Fruit fly (Drosophila melanogaster): ENCODE data around the gene CG34279.

The CG34279 gene

DNA sequence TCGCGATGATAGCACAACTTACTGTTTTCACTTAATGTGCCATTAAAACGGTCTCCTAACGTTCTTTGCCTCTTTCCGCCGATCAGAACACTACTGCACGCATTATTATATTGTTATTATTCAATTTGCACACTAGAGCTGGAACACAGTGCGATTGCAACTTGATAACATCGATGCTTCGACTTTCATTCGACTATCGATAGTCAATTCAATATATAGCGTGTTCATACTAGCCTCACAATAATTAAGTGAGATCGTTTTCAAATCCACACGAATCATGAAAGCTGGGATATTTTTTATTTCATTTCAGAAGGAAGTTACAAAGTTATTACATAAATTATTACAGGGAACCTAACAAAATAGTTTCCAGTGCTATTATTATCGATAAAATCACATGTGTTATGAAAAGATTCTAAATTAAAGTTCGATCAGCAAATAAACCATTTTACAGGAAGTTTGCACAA, 1.8 kb downstream of the CG34279 start (continued):
- TF ChIP-seq CG11398 (GFP tag; optimal IDR thresholded peaks at IDR 0.05) (no peak), Vsx1 (GFP tag; optimal IDR thresholded peaks at IDR 0.05) (no peak), CG12391 (tag; optimal IDR thresholded peaks at IDR 0.05) (peak; percentile 75), Kr (GFP tag; optimal IDR thresholded peaks at IDR 0.05) (no peak), fd3F (GFP tag; optimal IDR thresholded peaks at IDR 0.05) (peak; percentile 53), ase (GFP tag; IDR thresholded peaks at IDR 0.05) (no peak), CG18764 (GFP tag; optimal IDR thresholded peaks at IDR 0.05) (peak; percentile 9), Doc3 (GFP tag; IDR thresholded peaks at IDR 0.05; ENCODE audit: partially characterized antibody) (peak; percentile 51; the same call in 2 of the 3 replicates), CG7556 (GFP tag; optimal IDR thresholded peaks at IDR 0.05) (peak; percentile 13), CG13775 (GFP tag; optimal IDR thresholded peaks at IDR 0.05) (peak; percentile 67), nau (GFP tag; optimal IDR thresholded peaks at IDR 0.05) (no peak), E2f1 (GFP tag; IDR thresholded peaks at IDR 0.05) (0 out of 2 replicates have a peak, but pooled peaks have one; percentile 29), CG3847 (GFP tag; IDR thresholded peaks at IDR 0.05) (peak; percentile 40), PHDP (tag; optimal IDR thresholded peaks at IDR 0.05) (peak; percentile 68), CG2129 (GFP tag; IDR thresholded peaks at IDR 0.05; ENCODE audit: partially characterized antibody) (0 out of 2 replicates have a peak, but pooled peaks have one; percentile 19), CG7928 (GFP tag; optimal IDR thresholded peaks at IDR 0.05) (no peak), CG12104 (GFP tag; optimal IDR thresholded peaks at IDR 0.05) (peak; percentile 17), z (GFP tag; IDR thresholded peaks at IDR 0.05) (no peak), CG12071 (GFP tag; optimal IDR thresholded peaks at IDR 0.05) (no peak), CG1603 (tag; optimal IDR thresholded peaks at IDR 0.05) (peak; percentile 81), CG43689 (GFP tag; IDR thresholded peaks at IDR 0.05) (no peak), dati (GFP tag; IDR thresholded peaks at IDR 0.05) (no peak), Camta (GFP tag; optimal IDR thresholded peaks at IDR 0.05) (peak; percentile 53), CG7963 (GFP tag; IDR thresholded peaks at IDR 0.05; ENCODE audit: partially characterized antibody) (peak; percentile 73; the same call in 2 of the 3 replicates), Nf-YB (GFP tag; optimal IDR thresholded peaks at IDR 0.05) (peak; percentile 33), CG17829 (tag; optimal IDR thresholded peaks at IDR 0.05) (peak; percentile 48), CG9797 (GFP tag; optimal IDR thresholded peaks at IDR 0.05) (no peak), CG6689 (GFP tag; IDR thresholded peaks at IDR 0.05) (no peak), Oaz (GFP tag; IDR thresholded peaks at IDR 0.05) (no peak), ATbp (GFP tag; optimal IDR thresholded peaks at IDR 0.05) (no peak), CG12299 (tag; optimal IDR thresholded peaks at IDR 0.05) (no peak), CG15601 (tag; optimal IDR thresholded peaks at IDR 0.05) (peak; percentile 36), Usf (GFP tag; optimal IDR thresholded peaks at IDR 0.05) (no peak), CG33213 (GFP tag; optimal IDR thresholded peaks at IDR 0.05) (peak; percentile 4), Antp (GFP tag; optimal IDR thresholded peaks at IDR 0.05) (peak; percentile 45), CG8765 (GFP tag; IDR thresholded peaks at IDR 0.05) (no peak), tx (GFP tag; optimal IDR thresholded peaks at IDR 0.05) (peak; percentile 44), pnt (GFP tag; optimal IDR thresholded peaks at IDR 0.05) (no peak), CG6683 (GFP tag; optimal IDR thresholded peaks at IDR 0.05) (peak; percentile 1), Hey (tag; optimal IDR thresholded peaks at IDR 0.05) (no peak), CG8478 (optimal IDR thresholded peaks at IDR 0.05) (no peak), Sox100B (GFP tag; optimal IDR thresholded peaks at IDR 0.05) (peak; percentile 17), jigr1 (GFP tag; IDR thresholded peaks at IDR 0.05) (no peak), CG18262 (tag; optimal IDR thresholded peaks at IDR 0.05) (peak; percentile 28), Bdp1 (GFP tag; optimal IDR thresholded peaks at IDR 0.05) (peak; percentile 26), pros (GFP tag; optimal IDR thresholded peaks at IDR 0.05) (no peak), Doc2 (GFP tag; IDR thresholded peaks at IDR 0.05) (no peak), CG10565 (GFP tag; optimal IDR thresholded peaks at IDR 0.05) (no peak), luna (GFP tag; optimal IDR thresholded peaks at IDR 0.05) (peak; percentile 52), Jarid2 (GFP tag; optimal IDR thresholded peaks at IDR 0.05) (no peak), CG4730 (GFP tag; IDR thresholded peaks at IDR 0.05) (no peak)

All from whole organism, embryonic.